Fruit fly (Drosophila melanogaster): ENCODE results near the gene CG12099.
A peak's percentile ranks its signal among the peaks of the same experiment; 100 is the strongest.

The CG12099 gene

dm6 chr3L:1517274-1518047 lies 40.8 kb downstream of the CG12099 start (continued):
- TF ChIP-seq CG3407 (GFP tag; optimal IDR thresholded peaks at IDR 0.05): peak; percentile 17
- TF ChIP-seq kah (GFP tag; optimal IDR thresholded peaks at IDR 0.05): no peak
- TF ChIP-seq Hmr (GFP tag; optimal IDR thresholded peaks at IDR 0.05): peak; percentile 51
- peak; percentile 48 for TF ChIP-seq Side (GFP tag; optimal IDR thresholded peaks at IDR 0.05)
- no peak for TF ChIP-seq dmrt99B (tag; optimal IDR thresholded peaks at IDR 0.05)
- no peak for TF ChIP-seq Oaz (GFP tag; IDR thresholded peaks at IDR 0.05)
- 0 out of 3 replicates have a peak, but pooled peaks have one; percentile 48 for TF ChIP-seq so (GFP tag; IDR thresholded peaks at IDR 0.05)
- TF ChIP-seq CG17385 (GFP tag; optimal IDR thresholded peaks at IDR 0.05): peak; percentile 48
- peak; percentile 69 for TF ChIP-seq inv (GFP tag; IDR thresholded peaks at IDR 0.05; ENCODE audit: partially characterized antibody)
- no peak for TF ChIP-seq Blimp-1 (GFP tag; optimal IDR thresholded peaks at IDR 0.05)
- no peak for TF ChIP-seq CG3281 (GFP tag; optimal IDR thresholded peaks at IDR 0.05)
- peak; percentile 24 for TF ChIP-seq en (GFP tag; optimal IDR thresholded peaks at IDR 0.05)
- peak; percentile 85 for TF ChIP-seq CG8388 (GFP tag; optimal IDR thresholded peaks at IDR 0.05)
- TF ChIP-seq lola (GFP tag; optimal IDR thresholded peaks at IDR 0.05): peak in 1 of 3 experiments; percentile 13
- TF ChIP-seq dati (GFP tag; IDR thresholded peaks at IDR 0.05): no peak
- no peak for TF ChIP-seq Eip74EF (GFP tag; optimal IDR thresholded peaks at IDR 0.05)
- peak; percentile 45 for TF ChIP-seq stc (GFP tag; IDR thresholded peaks at IDR 0.05)
- TF ChIP-seq CG17361 (GFP tag; IDR thresholded peaks at IDR 0.05): no peak; the same call in 2 of the 3 replicates
- peak; percentile 34 for TF ChIP-seq CG8089 (GFP tag; optimal IDR thresholded peaks at IDR 0.05)
- TF ChIP-seq CG10274 (GFP tag; optimal IDR thresholded peaks at IDR 0.05): peak; percentile 73
- TF ChIP-seq CG12942 (GFP tag; optimal IDR thresholded peaks at IDR 0.05): peak; percentile 71
- no peak for TF ChIP-seq grau (tag; optimal IDR thresholded peaks at IDR 0.05)
- TF ChIP-seq ro (GFP tag; IDR thresholded peaks at IDR 0.05): no peak
- TF ChIP-seq gcm2 (GFP tag; optimal IDR thresholded peaks at IDR 0.05): no peak
- TF ChIP-seq CG12299 (tag; optimal IDR thresholded peaks at IDR 0.05): no peak
- TF ChIP-seq HLH4C (GFP tag; IDR thresholded peaks at IDR 0.05; ENCODE audit: partially characterized antibody): peak; percentile 74
- peak; percentile 3 for TF ChIP-seq CG33557 (GFP tag; optimal IDR thresholded peaks at IDR 0.05)
- no peak for TF ChIP-seq CG17912 (GFP tag; optimal IDR thresholded peaks at IDR 0.05)
- peak; percentile 83 for TF ChIP-seq amos (GFP tag; IDR thresholded peaks at IDR 0.05; ENCODE audit: partially characterized antibody)
- peak; percentile 74 for TF ChIP-seq Xbp1 (GFP tag; optimal IDR thresholded peaks at IDR 0.05)
- TF ChIP-seq Chrac-16 (GFP tag; optimal IDR thresholded peaks at IDR 0.05): peak; percentile 64
- no peak for TF ChIP-seq CG8924 (tag; optimal IDR thresholded peaks at IDR 0.05)
- TF ChIP-seq CG11085 (GFP tag; IDR thresholded peaks at IDR 0.05): no peak
- no peak for TF ChIP-seq gro (GFP tag; optimal IDR thresholded peaks at IDR 0.05)
- TF ChIP-seq Scr (GFP tag; IDR thresholded peaks at IDR 0.05; ENCODE audit: partially characterized antibody): peak; percentile 84
- TF ChIP-seq CG11093 (GFP tag; IDR thresholded peaks at IDR 0.05): no peak
- TF ChIP-seq pan (optimal IDR thresholded peaks at IDR 0.05): no peak
- peak in 1 of 2 experiments; percentile 23 for TF ChIP-seq pan (GFP tag; optimal IDR thresholded peaks at IDR 0.05 in 1 of 2, IDR thresholded peaks at IDR 0.05 in 1 of 2)
- TF ChIP-seq run (tag; optimal IDR thresholded peaks at IDR 0.05): no peak
- peak; percentile 15 for TF ChIP-seq CG12071 (GFP tag; optimal IDR thresholded peaks at IDR 0.05)
- TF ChIP-seq CG4854 (GFP tag; optimal IDR thresholded peaks at IDR 0.05): no peak
- TF ChIP-seq CG15696 (tag; optimal IDR thresholded peaks at IDR 0.05): no peak
- no peak for TF ChIP-seq CG5953 (GFP tag; IDR thresholded peaks at IDR 0.05)
- no peak for TF ChIP-seq Ssrp (tag; optimal IDR thresholded peaks at IDR 0.05)
- TF ChIP-seq NC2α (GFP tag; optimal IDR thresholded peaks at IDR 0.05): peak; percentile 32
- peak; percentile 48 for TF ChIP-seq CG6689 (GFP tag; IDR thresholded peaks at IDR 0.05)
- no peak for TF ChIP-seq croc (GFP tag; conservative IDR thresholded peaks at IDR 0.05)
- TF ChIP-seq CG7745 (tag; optimal IDR thresholded peaks at IDR 0.05): no peak
- TF ChIP-seq CG4282 (GFP tag; optimal IDR thresholded peaks at IDR 0.05): peak; percentile 42
